Fruit fly (Drosophila melanogaster) Kc167 (cell line): ENCODE data around the gene pix.

Experiments used
- h ChIP-seq: fragments of >200 bp; optimal IDR thresholded peaks from 3 replicates; lab custom pipeline; 2018; ENCODE audit warnings: missing external identifiers
- psq ChIP-seq: fragments of >200 bp; optimal IDR thresholded peaks from 2 replicates; lab custom pipeline; 2017; ENCODE audit warnings: missing external identifiers

DNA sequence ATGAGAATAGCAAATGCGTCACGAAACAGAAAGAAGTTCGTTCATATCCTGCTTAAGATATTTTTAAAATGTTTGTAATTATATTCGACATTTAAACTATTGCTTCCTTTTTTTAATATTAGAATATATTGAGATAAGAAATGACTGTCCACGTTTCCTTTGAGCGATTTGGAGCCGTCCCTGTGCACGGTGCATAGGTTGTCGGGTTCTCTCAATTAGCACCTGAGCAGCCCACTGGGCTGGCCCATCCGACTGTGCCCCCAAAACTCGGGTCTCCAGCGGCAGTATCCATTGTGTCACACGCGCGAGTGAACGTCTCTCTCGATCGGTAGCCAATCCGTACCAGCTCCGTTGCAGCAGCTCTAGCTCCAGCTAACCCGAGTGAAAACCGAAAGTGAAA is 16.0 kb downstream of the pix start, which contains the start of gene CG13313:
- no peak for TF ChIP-seq h (lab: Kevin White, UChicago)
- TF ChIP-seq psq (lab: Kevin White, UChicago): no peak
